Fruit fly (Drosophila melanogaster): ENCODE measurements around the gene sty.

Gene sty

dm6 chr3L:3390525-3390924, 34.2 kb downstream of the sty start:
- TF ChIP-seq Hr51 (GFP tag; optimal IDR thresholded peaks at IDR 0.05) = no peak
- no peak for TF ChIP-seq CG12942 (GFP tag; optimal IDR thresholded peaks at IDR 0.05)
- TF ChIP-seq HLH54F (GFP tag; optimal IDR thresholded peaks at IDR 0.05) = no peak
- TF ChIP-seq CG3407 (GFP tag; optimal IDR thresholded peaks at IDR 0.05) = peak; percentile 10
- peak; percentile 38; the same call in 1 of the 2 replicates for TF ChIP-seq CG14441 (GFP tag; IDR thresholded peaks at IDR 0.05)
- TF ChIP-seq ranshi (GFP tag; IDR thresholded peaks at IDR 0.05) = no peak; the same call in 1 of the 2 replicates
- TF ChIP-seq Sox102F (GFP tag; optimal IDR thresholded peaks at IDR 0.05) = no peak
- no peak for TF ChIP-seq inv (GFP tag; IDR thresholded peaks at IDR 0.05; ENCODE audit: partially characterized antibody)
- no peak for TF ChIP-seq CG2129 (GFP tag; IDR thresholded peaks at IDR 0.05; ENCODE audit: partially characterized antibody)
- TF ChIP-seq CG2678 (tag; optimal IDR thresholded peaks at IDR 0.05) = peak; percentile 26
- TF ChIP-seq CG15514 (GFP tag; optimal IDR thresholded peaks at IDR 0.05) = no peak
- peak; percentile 6 for TF ChIP-seq CG2120 (GFP tag; optimal IDR thresholded peaks at IDR 0.05)
- no peak for TF ChIP-seq CG12155 (GFP tag; optimal IDR thresholded peaks at IDR 0.05)
- no peak for TF ChIP-seq CG18476 (GFP tag; optimal IDR thresholded peaks at IDR 0.05)
- TF ChIP-seq Rfx (GFP tag; IDR thresholded peaks at IDR 0.05) = 0 out of 2 replicates have a peak, but pooled peaks have one; percentile 17
- TF ChIP-seq eyg (GFP tag; optimal IDR thresholded peaks at IDR 0.05) = no peak
- TF ChIP-seq bcd (GFP tag; optimal IDR thresholded peaks at IDR 0.05) = peak; percentile 32
- no peak for TF ChIP-seq cad (GFP tag; optimal IDR thresholded peaks at IDR 0.05)
- no peak for TF ChIP-seq CG13287 (GFP tag; IDR thresholded peaks at IDR 0.05; ENCODE audit: partially characterized antibody)
- TF ChIP-seq rib (GFP tag; IDR thresholded peaks at IDR 0.05) = no peak
- TF ChIP-seq CG2199 (GFP tag; IDR thresholded peaks at IDR 0.05) = no peak
- TF ChIP-seq chif (GFP tag; optimal IDR thresholded peaks at IDR 0.05) = no peak
- TF ChIP-seq CG15269 (tag; optimal IDR thresholded peaks at IDR 0.05) = no peak
- TF ChIP-seq Myb (GFP tag; optimal IDR thresholded peaks at IDR 0.05) = no peak
- TF ChIP-seq aop (GFP tag; IDR thresholded peaks at IDR 0.05) = no peak
- peak; percentile 25 for TF ChIP-seq Hmr (GFP tag; optimal IDR thresholded peaks at IDR 0.05)
- TF ChIP-seq Drgx (GFP tag; IDR thresholded peaks at IDR 0.05) = no peak
- TF ChIP-seq CG9797 (GFP tag; optimal IDR thresholded peaks at IDR 0.05) = peak; percentile 1
- no peak for TF ChIP-seq dpn (GFP tag; optimal IDR thresholded peaks at IDR 0.05)
- no peak for TF ChIP-seq slou (GFP tag; optimal IDR thresholded peaks at IDR 0.05)
- no peak for TF ChIP-seq pzg (GFP tag; optimal IDR thresholded peaks at IDR 0.05)
- TF ChIP-seq B-H1 (GFP tag; IDR thresholded peaks at IDR 0.05) = no peak
- TF ChIP-seq Deaf1 (tag; optimal IDR thresholded peaks at IDR 0.05) = no peak
- peak; percentile 46; the same call in 1 of the 2 replicates for TF ChIP-seq CG17328 (GFP tag; IDR thresholded peaks at IDR 0.05)
- peak; percentile 56 for TF ChIP-seq wek (GFP tag; optimal IDR thresholded peaks at IDR 0.05)
- TF ChIP-seq CG12071 (GFP tag; optimal IDR thresholded peaks at IDR 0.05) = peak; percentile 14
- peak; percentile 42 for TF ChIP-seq dmrt11E (tag; optimal IDR thresholded peaks at IDR 0.05)
- peak; percentile 42 for TF ChIP-seq CG1233 (GFP tag; optimal IDR thresholded peaks at IDR 0.05)
- TF ChIP-seq CG11504 (tag; optimal IDR thresholded peaks at IDR 0.05) = no peak
- no peak for TF ChIP-seq wor (GFP tag; IDR thresholded peaks at IDR 0.05)
- TF ChIP-seq CG12236 (GFP tag; optimal IDR thresholded peaks at IDR 0.05) = peak; percentile 3
- no peak for TF ChIP-seq dysf (GFP tag; IDR thresholded peaks at IDR 0.05)
- TF ChIP-seq CG14667 (GFP tag; IDR thresholded peaks at IDR 0.05) = no peak
- TF ChIP-seq Ada2b (GFP tag; IDR thresholded peaks at IDR 0.05) = no peak
- TF ChIP-seq sima (GFP tag; optimal IDR thresholded peaks at IDR 0.05) = no peak
- 0 out of 3 replicates have a peak, but pooled peaks have one; percentile 24 for TF ChIP-seq Optix (GFP tag; IDR thresholded peaks at IDR 0.05)
- no peak for TF ChIP-seq CG11456 (GFP tag; IDR thresholded peaks at IDR 0.05)
- TF ChIP-seq Pdp1 (GFP tag; optimal IDR thresholded peaks at IDR 0.05) = peak in 1 of 2 experiments; percentile 12
- no peak for TF ChIP-seq crp (GFP tag; optimal IDR thresholded peaks at IDR 0.05)
- no peak for TF ChIP-seq CG15073 (GFP tag; optimal IDR thresholded peaks at IDR 0.05)
- TF ChIP-seq CG12659 (GFP tag; optimal IDR thresholded peaks at IDR 0.05) = peak; percentile 13
